Fruit fly (Drosophila melanogaster) whole organism, embryonic: Measurements from ENCODE around the gene CG10761.

Experiments used
- Blimp-1 ChIP-seq: fragments of 200-800 bp; sonication (Bioruptor generic); optimal IDR thresholded peaks from 3 replicates; lab custom pipeline; 2018; ENCODE audit warnings: missing biosample characterization, missing genetic modification characterization, mild to moderate bottlenecking, moderate library complexity, missing genetic modification reagents
- CG10147 ChIP-seq: fragments of 200-800 bp; sonication (Bioruptor generic); optimal IDR thresholded peaks from 2 replicates; lab custom pipeline; 2019; ENCODE audit warnings: missing biosample characterization, mild to moderate bottlenecking, missing genetic modification characterization, moderate library complexity
- CG10462 ChIP-seq: fragments of 200-800 bp; sonication (Bioruptor generic); optimal IDR thresholded peaks from 2 replicates; lab custom pipeline; 2016; ENCODE audit warnings: missing biosample characterization, missing genetic modification characterization
- CG11456 ChIP-seq: fragments of 200-800 bp; sonication (Bioruptor generic); IDR thresholded peaks from 3 replicates; pipeline ENCODE4 v1.3.6; 2022; ENCODE audit warnings: missing biosample characterization, missing genetic modification characterization
- CG11696 ChIP-seq: fragments of 200-800 bp; sonication (Bioruptor generic); IDR thresholded peaks from 2 replicates; pipeline ENCODE4 v1.3.6; 2022; ENCODE audit warnings: missing biosample characterization, missing genetic modification characterization
- CG12071 ChIP-seq: fragments of 200-800 bp; sonication (Bioruptor generic); optimal IDR thresholded peaks from 3 replicates; lab custom pipeline; 2018; ENCODE audit warnings: missing biosample characterization, mild to moderate bottlenecking, missing genetic modification characterization
- CG12155 ChIP-seq: fragments of 200-800 bp; sonication (Bioruptor generic); optimal IDR thresholded peaks from 3 replicates; lab custom pipeline; 2016; ENCODE audit warnings: missing biosample characterization, missing genetic modification characterization
- CG1647 ChIP-seq: fragments of 200-800 bp; sonication (Bioruptor generic); optimal IDR thresholded peaks from 3 replicates; lab custom pipeline; 2016; ENCODE audit warnings: missing biosample characterization, missing genetic modification characterization
- CG16863 ChIP-seq: fragments of 200-800 bp; sonication (Bioruptor generic); optimal IDR thresholded peaks from 3 replicates; lab custom pipeline; 2016; ENCODE audit warnings: missing biosample characterization, missing genetic modification characterization
- CG17186 ChIP-seq: fragments of 200-800 bp; sonication (Bioruptor generic); optimal IDR thresholded peaks from 3 replicates; lab custom pipeline; 2017; ENCODE audit warnings: missing biosample characterization, missing genetic modification reagents, missing genetic modification characterization
- CG17802 ChIP-seq: fragments of 200-800 bp; sonication (Bioruptor generic); optimal IDR thresholded peaks from 2 replicates; lab custom pipeline; 2018; ENCODE audit warnings: missing biosample characterization, mild to moderate bottlenecking, missing genetic modification characterization, moderate library complexity
- CG2875 ChIP-seq: fragments of 200-800 bp; sonication (Bioruptor generic); optimal IDR thresholded peaks from 2 replicates; lab custom pipeline; 2017; ENCODE audit warnings: missing biosample characterization, mild to moderate bottlenecking, missing genetic modification characterization, missing genetic modification reagents
- CG32772 ChIP-seq: fragments of 200-800 bp; sonication (Bioruptor generic); IDR thresholded peaks from 2 replicates; pipeline ENCODE4 v1.3.6; 2022; ENCODE audit warnings: missing biosample characterization, missing genetic modification characterization
- CG33557 ChIP-seq: fragments of 200-800 bp; sonication (Bioruptor generic); optimal IDR thresholded peaks from 2 replicates; lab custom pipeline; 2019; ENCODE audit warnings: missing biosample characterization, mild to moderate bottlenecking, missing genetic modification characterization, moderate library complexity
- CG4360 ChIP-seq: fragments of 200-800 bp; sonication (Bioruptor generic); IDR thresholded peaks from 2 replicates; pipeline ENCODE4 v1.3.6; 2022; ENCODE audit warnings: missing biosample characterization, missing genetic modification characterization
- CG6654 ChIP-seq: fragments of 200-800 bp; sonication (Bioruptor generic); optimal IDR thresholded peaks from 2 replicates; lab custom pipeline; 2017; ENCODE audit warnings: missing biosample characterization, mild to moderate bottlenecking, missing genetic modification characterization
- CG7357 ChIP-seq: fragments of 200-800 bp; sonication (Bioruptor generic); IDR thresholded peaks from 3 replicates; pipeline ENCODE4 v1.3.6; 2022; ENCODE audit warnings: missing biosample characterization, missing genetic modification characterization
- CG8290 ChIP-seq, 3 experiments: fragments of 200-800 bp; sonication (Bioruptor generic); optimal IDR thresholded peaks; 2 replicates each; lab custom pipeline; 2016 to 2019; ENCODE audit warnings: missing biosample characterization in 3 of 3, missing genetic modification characterization in 3 of 3, mild to moderate bottlenecking in 2 of 3, moderate library complexity in 1 of 3
- CG9727 ChIP-seq: fragments of 200-800 bp; sonication (Bioruptor generic); optimal IDR thresholded peaks from 3 replicates; lab custom pipeline; 2017; ENCODE audit warnings: missing biosample characterization, mild to moderate bottlenecking, missing genetic modification characterization
- CHES-1-like ChIP-seq: fragments of 200-800 bp; sonication (Bioruptor generic); optimal IDR thresholded peaks from 2 replicates; lab custom pipeline; 2016; ENCODE audit warnings: missing biosample characterization, missing genetic modification characterization
- Dbx ChIP-seq: fragments of 200-800 bp; sonication (Bioruptor generic); IDR thresholded peaks from 3 replicates; pipeline ENCODE4 v1.3.6; 2022; ENCODE audit warnings: missing biosample characterization, missing genetic modification characterization
- Doc2 ChIP-seq: fragments of 200-800 bp; sonication (Bioruptor generic); IDR thresholded peaks from 2 replicates; pipeline ENCODE4 v1.3.6; 2022; ENCODE audit warnings: missing biosample characterization, missing genetic modification characterization
- Gsc ChIP-seq: fragments of 200-800 bp; sonication (Bioruptor generic); IDR thresholded peaks from 2 replicates; pipeline ENCODE4 v1.3.6; 2022; ENCODE audit warnings: missing biosample characterization, missing genetic modification characterization
- Hmr ChIP-seq: fragments of 200-800 bp; sonication (Bioruptor generic); optimal IDR thresholded peaks from 3 replicates; lab custom pipeline; 2017; ENCODE audit warnings: mild to moderate bottlenecking, missing biosample characterization, missing genetic modification reagents, missing genetic modification characterization
- Poxn ChIP-seq: fragments of 200-800 bp; sonication (Bioruptor generic); IDR thresholded peaks from 2 replicates; pipeline ENCODE4 v1.3.6; 2022; ENCODE audit warnings: missing biosample characterization, missing genetic modification characterization
- Sry-δ ChIP-seq: fragments of 200-800 bp; sonication (Bioruptor generic); optimal IDR thresholded peaks from 2 replicates; lab custom pipeline; 2016; ENCODE audit warnings: missing biosample characterization, missing genetic modification characterization
- Usf ChIP-seq: fragments of 200-800 bp; sonication (Bioruptor generic); optimal IDR thresholded peaks from 2 replicates; lab custom pipeline; 2017; ENCODE audit warnings: missing genotype, missing biosample characterization, missing genetic modification characterization
- Xbp1 ChIP-seq: fragments of 200-800 bp; sonication (Bioruptor generic); optimal IDR thresholded peaks from 3 replicates; lab custom pipeline; 2016; ENCODE audit warnings: missing biosample characterization, mild to moderate bottlenecking, missing genetic modification characterization
- Xrp1 ChIP-seq: fragments of 200-800 bp; sonication (Bioruptor generic); IDR thresholded peaks from 2 replicates; pipeline ENCODE4 v1.3.6; 2022; ENCODE audit warnings: missing biosample characterization, missing genetic modification characterization
- caup ChIP-seq: fragments of 200-800 bp; sonication (Bioruptor generic); optimal IDR thresholded peaks from 3 replicates; lab custom pipeline; 2017; ENCODE audit warnings: missing biosample characterization, mild to moderate bottlenecking, missing genetic modification characterization, moderate library complexity; ENCODE audit not compliant: severe bottlenecking
- ci ChIP-seq: fragments of 200-800 bp; sonication (Bioruptor generic); IDR thresholded peaks from 3 replicates; pipeline ENCODE4 v1.3.6; 2022; ENCODE audit warnings: missing biosample characterization, missing genetic modification characterization
- crc ChIP-seq: fragments of 200-800 bp; sonication (Bioruptor generic); optimal IDR thresholded peaks from 2 replicates; lab custom pipeline; 2016; ENCODE audit warnings: missing biosample characterization, missing genetic modification characterization
- dysf ChIP-seq: fragments of 200-800 bp; sonication (Bioruptor generic); IDR thresholded peaks from 3 replicates; pipeline ENCODE4 v1.3.6; 2022; ENCODE audit warnings: missing biosample characterization, missing genetic modification characterization
- eyg ChIP-seq: fragments of 200-800 bp; sonication (Bioruptor generic); optimal IDR thresholded peaks from 3 replicates; lab custom pipeline; 2016; ENCODE audit warnings: missing biosample characterization, missing genetic modification characterization
- fd64A ChIP-seq: fragments of 200-800 bp; sonication (Bioruptor generic); optimal IDR thresholded peaks from 3 replicates; lab custom pipeline; 2018; ENCODE audit warnings: missing biosample characterization, mild to moderate bottlenecking, missing genetic modification characterization
- grau ChIP-seq: fragments of 200-800 bp; optimal IDR thresholded peaks from 3 replicates; lab custom pipeline; 2019; ENCODE audit warnings: missing biosample characterization, mild to moderate bottlenecking, missing genetic modification characterization, moderate library complexity
- sna ChIP-seq: fragments of 200-800 bp; sonication (Bioruptor generic); IDR thresholded peaks from 2 replicates; pipeline ENCODE4 v1.3.6; 2022; ENCODE audit warnings: missing biosample characterization, missing genetic modification characterization; ENCODE audit not compliant: partially characterized antibody
- ssp ChIP-seq: fragments of 200-800 bp; sonication (Bioruptor generic); IDR thresholded peaks from 2 replicates; pipeline ENCODE4 v1.3.6; 2022; ENCODE audit warnings: missing biosample characterization, missing genetic modification characterization
- toy ChIP-seq: fragments of 200-800 bp; sonication (Bioruptor generic); IDR thresholded peaks from 2 replicates; pipeline ENCODE4 v1.3.6; 2022; ENCODE audit warnings: missing biosample characterization, missing genetic modification characterization
- trem ChIP-seq: fragments of 200-800 bp; optimal IDR thresholded peaks from 3 replicates; lab custom pipeline; 2019; ENCODE audit warnings: missing biosample characterization, mild to moderate bottlenecking, missing genetic modification characterization, moderate library complexity
- usp ChIP-seq: fragments of >200 bp; optimal IDR thresholded peaks from 2 replicates; lab custom pipeline; 2017; ENCODE audit warnings: missing biosample characterization, missing genetic modification characterization
- wdn ChIP-seq: fragments of 200-800 bp; sonication (Bioruptor generic); IDR thresholded peaks from 2 replicates; pipeline ENCODE4 v1.3.6; 2022; ENCODE audit warnings: missing biosample characterization, missing genetic modification characterization

CG10761 gene

DNA sequence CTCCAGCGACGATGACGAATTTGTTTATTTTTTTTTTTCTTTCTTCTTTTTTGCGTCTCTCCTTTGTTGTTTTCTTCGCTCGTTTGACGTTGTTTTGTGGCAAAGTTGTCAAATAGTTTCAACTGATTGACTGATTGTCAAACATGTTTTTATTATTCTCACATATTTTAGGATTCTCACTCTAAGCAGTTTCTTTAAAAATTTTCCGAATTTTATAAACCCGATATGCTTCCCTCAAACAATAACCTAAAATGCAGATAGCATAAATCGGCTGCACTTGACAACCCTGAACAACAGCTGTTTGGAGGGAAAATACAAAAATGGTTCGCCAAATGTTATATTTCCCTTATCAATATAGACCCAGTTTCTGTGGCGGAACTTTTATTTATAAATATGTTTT is 19.1 kb downstream of the CG10761 start, which contains the start of gene CG17982 (continued):
- TF ChIP-seq CG2875 (GFP tag; lab: Kevin White, UChicago) (peak; percentile 58), CG9727 (GFP tag; lab: Kevin White, UChicago) (peak; percentile 79), CG12071 (GFP tag; lab: Kevin White, UChicago) (peak; percentile 76), CG8290 (GFP tag; optimal IDR thresholded peaks at IDR 0.05; lab: Kevin White, UChicago) (peak; percentile 65), CG8290 (tag; optimal IDR thresholded peaks at IDR 0.05; lab: Kevin White, UChicago) (peak; percentile 41 to 82), eyg (GFP tag; lab: Kevin White, UChicago) (peak; percentile 81), ci (GFP tag; lab: Robert Waterston, UW) (peak; percentile 90), caup (peak; percentile 82), CG10462 (GFP tag; lab: Kevin White, UChicago) (peak; percentile 48), CG11696 (GFP tag; lab: Robert Waterston, UW) (peak; percentile 37; the same call in 1 of the 2 replicates), toy (GFP tag; lab: Robert Waterston, UW) (0 out of 2 replicates have a peak, but pooled peaks have one; percentile 34), dysf (GFP tag; lab: Robert Waterston, UW) (peak; percentile 81), CG12155 (GFP tag; lab: Kevin White, UChicago) (peak; percentile 80), Poxn (GFP tag; lab: Robert Waterston, UW) (no peak), CG4360 (no peak), CG10147 (GFP tag; lab: Kevin White, UChicago) (peak; percentile 76), fd64A (peak; percentile 45), Xrp1 (GFP tag; lab: Robert Waterston, UW) (peak; percentile 85), CG7357 (GFP tag; lab: Robert Waterston, UW) (peak; percentile 53; the same call in 1 of the 3 replicates), CG32772 (peak; percentile 73), CG16863 (GFP tag; lab: Kevin White, UChicago) (peak; percentile 80), wdn (peak; percentile 80), Hmr (no peak), Blimp-1 (GFP tag; lab: Kevin White, UChicago) (no peak), grau (peak; percentile 85), ssp (GFP tag; lab: Robert Waterston, UW) (peak; percentile 20; the same call in 1 of the 2 replicates), CG17186 (GFP tag; lab: Kevin White, UChicago) (peak; percentile 46), CG11456 (GFP tag; lab: Robert Waterston, UW) (peak; percentile 79), sna (GFP tag; lab: Robert Waterston, UW) (no peak), crc (GFP tag; lab: Kevin White, UChicago) (peak; percentile 81), Gsc (GFP tag; lab: Robert Waterston, UW) (no peak), Dbx (GFP tag; lab: Robert Waterston, UW) (peak; percentile 66), CG17802 (tag; lab: Kevin White, UChicago) (peak; percentile 24), CG1647 (GFP tag; lab: Kevin White, UChicago) (peak; percentile 62), Xbp1 (peak; percentile 88), CG6654 (GFP tag; lab: Kevin White, UChicago) (peak; percentile 45), Sry-δ (peak; percentile 48), Doc2 (GFP tag; lab: Robert Waterston, UW) (no peak), Usf (GFP tag; lab: Kevin White, UChicago) (peak; percentile 32), trem (tag; lab: Kevin White, UChicago) (peak; percentile 64), CHES-1-like (GFP tag; lab: Kevin White, UChicago) (peak; percentile 90), usp (GFP tag; lab: Kevin White, UChicago) (no peak), CG33557 (GFP tag; lab: Kevin White, UChicago) (peak; percentile 81)
